Worm (Caenorhabditis elegans): Measurements from ENCODE around the gene C09E10.3.

C09E10.3 gene

DNA sequence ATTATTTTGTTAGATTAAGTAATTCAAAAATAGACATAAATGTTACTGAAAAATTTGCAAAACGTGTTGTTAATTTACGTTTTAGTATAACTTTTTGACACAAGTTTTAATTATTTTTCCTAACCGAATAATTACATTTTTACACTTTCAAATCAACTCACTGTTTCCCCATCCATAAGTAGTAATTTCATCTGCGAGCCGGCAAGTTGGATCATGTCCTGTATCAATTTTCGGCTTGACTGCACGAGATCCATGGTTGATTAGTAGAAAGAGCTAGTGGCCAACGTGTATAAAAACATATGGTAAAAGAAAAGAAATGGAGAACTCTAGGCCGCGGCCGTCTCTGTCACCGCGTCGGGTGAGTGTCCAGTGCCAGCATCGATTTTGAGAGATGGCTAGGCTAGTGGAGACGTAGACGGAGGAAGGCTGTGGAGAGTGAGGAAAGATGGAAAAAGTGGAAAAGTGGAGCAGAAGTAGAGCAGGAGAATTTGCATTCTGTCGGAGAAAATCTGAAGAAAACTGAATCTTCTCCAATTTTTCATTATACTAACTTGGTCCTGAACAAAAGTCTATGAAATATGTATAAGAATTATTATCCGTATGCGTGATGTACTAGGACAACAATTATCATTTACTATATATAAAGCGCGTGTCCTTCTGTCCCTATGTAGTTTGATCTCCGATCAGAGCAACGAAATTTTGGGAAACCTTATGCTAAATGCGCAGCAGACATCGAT, 16.5 kb downstream of the C09E10.3 start, which contains the start of gene vps-45:
TSS of gene vps-45 (minus strand) at position 350 of the 737 bp plus-strand sequence.
- TF ChIP-seq tbp1 (GFP tag; optimal IDR thresholded peaks at IDR 0.05) (no peak), madf-3 (GFP tag; IDR thresholded peaks at IDR 0.05) (no peak), ztf-25 (GFP tag; IDR thresholded peaks at IDR 0.05) (no peak), ceh-27 (GFP tag; optimal IDR thresholded peaks at IDR 0.05) (peak; percentile 41), nhr-80 (tag; optimal IDR thresholded peaks at IDR 0.05) (peak; percentile 37), lin-40 (tag; optimal IDR thresholded peaks at IDR 0.05) (peak; percentile 8), ceh-58 (GFP tag; IDR thresholded peaks at IDR 0.05) (no peak), zfh-2 (GFP tag; conservative IDR thresholded peaks at IDR 0.05) (peak; percentile 69), nhr-120 (GFP tag; IDR thresholded peaks at IDR 0.05) (no peak), hmg-1.2 (GFP tag; IDR thresholded peaks at IDR 0.05) (peak; percentile 38), madf-10 (tag; optimal IDR thresholded peaks at IDR 0.05) (no peak), ztf-3 (GFP tag; optimal IDR thresholded peaks at IDR 0.05) (no peak), attf-5 (GFP tag; optimal IDR thresholded peaks at IDR 0.05) (peak; percentile 21), K11D2.4 (GFP tag; IDR thresholded peaks at IDR 0.05) (no peak), snpc-4 (GFP tag; optimal IDR thresholded peaks at IDR 0.05) (no peak), snpc-4 (tag; optimal IDR thresholded peaks at IDR 0.05) (peak in 2 of 4 experiments; percentile 80 to 82), F49E8.2 (tag; optimal IDR thresholded peaks at IDR 0.05; ENCODE audit: insufficient read depth) (no peak), athp-1 (tag; optimal IDR thresholded peaks at IDR 0.05) (no peak), somi-1 (GFP tag; optimal IDR thresholded peaks at IDR 0.05) (no peak), lin-54 (GFP tag; optimal IDR thresholded peaks at IDR 0.05) (no peak), B0019.2 (GFP tag; conservative IDR thresholded peaks at IDR 0.05) (no peak), ceh-40 (GFP tag; IDR thresholded peaks at IDR 0.05) (no peak), C17E4.6 (GFP tag; IDR thresholded peaks at IDR 0.05) (no peak), F52B5.7 (tag; optimal IDR thresholded peaks at IDR 0.05) (no peak), tlf-1 (GFP tag; optimal IDR thresholded peaks at IDR 0.05) (no peak)

DNA sequence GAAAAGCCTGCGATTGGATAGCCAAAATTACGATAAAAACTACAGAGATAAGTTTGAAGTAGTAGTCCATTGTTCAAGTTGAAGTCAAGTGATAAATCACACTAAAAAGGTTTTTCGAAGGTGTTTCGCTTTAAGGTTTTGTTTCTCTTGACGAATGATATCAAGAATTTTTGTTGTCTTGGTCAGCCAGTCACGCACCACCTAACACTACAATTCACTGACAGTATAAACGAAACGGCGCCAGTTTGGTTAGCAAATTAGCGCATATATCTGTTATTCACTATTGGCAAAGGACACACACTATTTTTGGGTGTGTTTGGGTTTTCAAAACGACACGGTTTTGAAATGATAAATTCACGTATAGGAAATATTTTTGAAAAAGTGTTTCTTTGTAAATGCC, 21.1 kb downstream of the C09E10.3 start, which contains the start of gene C44C1.6:
TSS of gene C44C1.6 (minus strand) at position 199 of the 400 bp plus-strand sequence.
- no peak for TF ChIP-seq chd-7 (tag; optimal IDR thresholded peaks at IDR 0.05)
- TF ChIP-seq F57A8.1 (GFP tag; optimal IDR thresholded peaks at IDR 0.05) = no peak
- TF ChIP-seq nfya-1 (tag; optimal IDR thresholded peaks at IDR 0.05; ENCODE audit: borderline replicate concordance, insufficient read depth) = no peak
- TF ChIP-seq tbp1 (GFP tag; optimal IDR thresholded peaks at IDR 0.05) = no peak
- no peak for TF ChIP-seq lin-54 (GFP tag; optimal IDR thresholded peaks at IDR 0.05)

DNA sequence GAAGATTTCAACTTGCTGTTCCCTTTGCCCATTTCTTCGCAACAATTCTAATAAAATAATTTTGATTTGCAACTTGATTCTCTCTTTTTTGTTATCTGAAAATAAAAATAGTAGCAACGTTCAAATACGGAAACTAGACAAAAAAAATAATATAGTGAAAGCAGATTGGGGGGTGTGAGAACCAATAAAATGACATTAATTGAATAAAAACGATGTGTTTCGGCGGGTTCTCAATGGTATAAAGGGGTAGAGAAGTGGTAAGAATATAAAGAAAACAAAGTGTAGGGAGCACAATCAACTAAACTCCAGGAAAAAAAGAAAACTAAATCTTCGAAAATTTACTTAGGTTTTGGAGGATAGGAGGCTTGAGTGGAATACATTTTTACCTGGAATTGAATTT, 28.0 kb downstream of the C09E10.3 start, which contains the start of gene ncs-1:
TSS of gene ncs-1 (minus strand) at position 101 of the 400 bp plus-strand sequence.
- TF ChIP-seq dox-1 (GFP tag; IDR thresholded peaks at IDR 0.05) (no peak), cebp-1 (GFP tag; IDR thresholded peaks at IDR 0.05) (no peak), cebp-1 (tag; optimal IDR thresholded peaks at IDR 0.05) (no peak), C06A6.2 (GFP tag; conservative IDR thresholded peaks at IDR 0.05) (no peak), nfyb-1 (GFP tag; IDR thresholded peaks at IDR 0.05) (no peak), nfya-1 (tag; optimal IDR thresholded peaks at IDR 0.05; ENCODE audit: borderline replicate concordance, insufficient read depth) (no peak), attf-6 (GFP tag; IDR thresholded peaks at IDR 0.05) (no peak), B0261.1 (tag; optimal IDR thresholded peaks at IDR 0.05) (no peak), rec-8 (tag; optimal IDR thresholded peaks at IDR 0.05) (no peak), D2030.7 (GFP tag; IDR thresholded peaks at IDR 0.05) (no peak), ztf-26 (tag; optimal IDR thresholded peaks at IDR 0.05) (no peak), C17E4.6 (GFP tag; IDR thresholded peaks at IDR 0.05) (no peak), F37B4.10 (GFP tag; IDR thresholded peaks at IDR 0.05) (no peak)

Measured in whole organism, young adult.